Worm (Caenorhabditis elegans): ENCODE data around the gene qdpr-1.
A peak's percentile ranks its signal among the peaks of the same experiment; 100 is the strongest.

qdpr-1 gene

DNA sequence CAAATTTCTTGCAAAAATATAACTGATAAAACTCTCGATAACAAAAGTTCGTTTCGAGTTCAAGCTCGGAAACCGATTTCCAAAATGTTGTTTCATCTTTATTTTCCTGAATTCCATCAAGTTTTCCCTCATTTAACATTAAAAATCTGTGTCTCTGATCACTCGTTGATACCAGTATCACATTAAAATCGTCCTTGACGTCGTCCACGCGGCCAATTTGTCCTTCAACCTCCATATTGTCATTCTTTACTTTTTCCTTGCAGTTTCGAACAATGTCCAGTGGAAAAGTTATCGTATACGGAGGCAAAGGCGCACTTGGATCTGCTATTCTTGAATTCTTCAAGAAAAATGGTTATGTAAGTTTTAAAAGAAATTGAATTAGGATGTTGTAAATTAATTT, at the start of gene qdpr-1:
qdpr-1 (plus strand) TSS at position 264 of the 400 bp plus-strand sequence.
- TF ChIP-seq snpc-4 (tag; optimal IDR thresholded peaks at IDR 0.05), result no peak
- no peak for TF ChIP-seq nhr-77 (tag; optimal IDR thresholded peaks at IDR 0.05)
- peak in 1 of 3 experiments; percentile 37 for TF ChIP-seq elt-3 (tag; optimal IDR thresholded peaks at IDR 0.05)
- no peak for TF ChIP-seq egl-27 (tag; optimal IDR thresholded peaks at IDR 0.05)
- peak; percentile 33 for TF ChIP-seq nhr-25 (tag; optimal IDR thresholded peaks at IDR 0.05)
- TF ChIP-seq nhr-43 (tag; optimal IDR thresholded peaks at IDR 0.05; ENCODE audit: poor library complexity, severe bottlenecking), result no peak

DNA sequence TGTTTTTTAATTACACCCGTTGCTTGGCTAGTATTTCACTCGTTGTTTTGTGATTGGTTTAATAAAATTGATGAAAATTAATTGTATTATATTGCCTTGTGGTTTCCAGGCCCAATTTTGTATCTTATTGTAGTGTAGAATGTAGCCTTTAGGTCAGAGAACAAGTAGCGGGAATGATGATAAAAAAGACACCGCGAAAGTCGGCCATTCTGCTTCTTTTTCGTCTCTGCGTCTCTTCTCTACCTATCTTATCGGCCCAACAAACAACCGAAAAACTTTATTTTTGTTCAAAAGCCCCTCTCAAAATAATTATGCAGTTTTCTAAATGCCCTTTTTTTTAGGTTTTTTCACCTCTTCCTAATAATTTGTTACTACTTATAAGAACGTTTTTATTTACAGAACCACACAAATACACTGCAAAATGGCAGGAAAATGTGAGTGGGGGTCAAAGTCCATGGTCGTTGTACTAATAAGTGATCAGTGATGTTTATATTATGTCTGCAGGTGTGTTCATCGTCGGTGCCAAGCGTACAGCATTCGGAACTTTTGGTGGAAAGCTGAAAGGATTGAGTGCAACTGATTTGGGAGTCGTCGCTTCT, 49.1 kb upstream of the qdpr-1 start, which contains the start of gene acaa-2:
acaa-2 (plus strand) TSS at position 400 of the 599 bp plus-strand sequence.
- TF ChIP-seq pha-4 (tag; optimal IDR thresholded peaks at IDR 0.05), result no peak
- peak; percentile 40 for TF ChIP-seq nfya-1 (tag; optimal IDR thresholded peaks at IDR 0.05; ENCODE audit: insufficient read depth)
- TF ChIP-seq daf-12 (tag; optimal IDR thresholded peaks at IDR 0.05), result no peak
- TF ChIP-seq nhr-11 (tag; optimal IDR thresholded peaks at IDR 0.05), result no peak
- no peak for TF ChIP-seq unc-39 (tag; optimal IDR thresholded peaks at IDR 0.05)
- TF ChIP-seq mdl-1 (tag; optimal IDR thresholded peaks at IDR 0.05), result no peak
- TF ChIP-seq nhr-237 (tag; optimal IDR thresholded peaks at IDR 0.05), result no peak
- TF ChIP-seq ceh-28 (tag; optimal IDR thresholded peaks at IDR 0.05), result no peak
- no peak for TF ChIP-seq tbx-2 (tag; optimal IDR thresholded peaks at IDR 0.05)
- no peak for TF ChIP-seq sea-2 (GFP tag; optimal IDR thresholded peaks at IDR 0.05)
- peak; percentile 56 for TF ChIP-seq elt-2 (tag; optimal IDR thresholded peaks at IDR 0.05)
- TF ChIP-seq nhr-43 (tag; optimal IDR thresholded peaks at IDR 0.05; ENCODE audit: poor library complexity, severe bottlenecking), result no peak
- TF ChIP-seq ceh-82 (tag; optimal IDR thresholded peaks at IDR 0.05), result no peak
- peak; percentile 93 for TF ChIP-seq skn-1 (tag; optimal IDR thresholded peaks at IDR 0.05)
- TF ChIP-seq nhr-12 (tag; optimal IDR thresholded peaks at IDR 0.05), result no peak
- no peak for TF ChIP-seq elt-3 (tag; optimal IDR thresholded peaks at IDR 0.05)
- TF ChIP-seq fkh-2 (tag; optimal IDR thresholded peaks at IDR 0.05), result no peak
- TF ChIP-seq fkh-10 (GFP tag; optimal IDR thresholded peaks at IDR 0.05), result no peak
- no peak for TF ChIP-seq R02D3.7 (tag; optimal IDR thresholded peaks at IDR 0.05)
- TF ChIP-seq nhr-25 (tag; optimal IDR thresholded peaks at IDR 0.05), result peak; percentile 35
- no peak for TF ChIP-seq aly-2 (tag; optimal IDR thresholded peaks at IDR 0.05)
- TF ChIP-seq snpc-4 (tag; optimal IDR thresholded peaks at IDR 0.05), result no peak
- TF ChIP-seq fos-1 (tag; optimal IDR thresholded peaks at IDR 0.05), result no peak
- no peak for TF ChIP-seq lsy-12 (tag; optimal IDR thresholded peaks at IDR 0.05)
- no peak for TF ChIP-seq lin-39 (tag; optimal IDR thresholded peaks at IDR 0.05)
- TF ChIP-seq nhr-76 (tag; optimal IDR thresholded peaks at IDR 0.05), result no peak
- no peak for TF ChIP-seq pqm-1 (tag; optimal IDR thresholded peaks at IDR 0.05)
- TF ChIP-seq ztf-11 (tag; optimal IDR thresholded peaks at IDR 0.05), result no peak
- TF ChIP-seq lin-15B (tag; optimal IDR thresholded peaks at IDR 0.05), result peak; percentile 0
- no peak for TF ChIP-seq mml-1 (tag; optimal IDR thresholded peaks at IDR 0.05)
- no peak for TF ChIP-seq unc-62 (GFP tag; optimal IDR thresholded peaks at IDR 0.05)
- TF ChIP-seq ceh-16 (tag; optimal IDR thresholded peaks at IDR 0.05), result no peak
- TF ChIP-seq ztf-4 (tag; optimal IDR thresholded peaks at IDR 0.05), result no peak
- TF ChIP-seq zag-1 (tag; optimal IDR thresholded peaks at IDR 0.05), result no peak
- no peak for TF ChIP-seq ama-1 (optimal IDR thresholded peaks at IDR 0.05)
- TF ChIP-seq ceh-9 (tag; optimal IDR thresholded peaks at IDR 0.05), result no peak
- no peak for TF ChIP-seq eor-1 (tag; optimal IDR thresholded peaks at IDR 0.05)
- TF ChIP-seq hmg-11 (tag; optimal IDR thresholded peaks at IDR 0.05), result peak; percentile 34
- no peak for TF ChIP-seq nhr-67 (tag; optimal IDR thresholded peaks at IDR 0.05)
- no peak for TF ChIP-seq nhr-23 (tag; optimal IDR thresholded peaks at IDR 0.05)
- TF ChIP-seq ZK546.5 (tag; optimal IDR thresholded peaks at IDR 0.05), result no peak
- no peak for TF ChIP-seq egl-5 (tag; optimal IDR thresholded peaks at IDR 0.05)
- no peak for TF ChIP-seq nhr-77 (tag; optimal IDR thresholded peaks at IDR 0.05)
- TF ChIP-seq elt-1 (tag; optimal IDR thresholded peaks at IDR 0.05), result no peak
- no peak for TF ChIP-seq jun-1 (tag; optimal IDR thresholded peaks at IDR 0.05)
- no peak for TF ChIP-seq nhr-28 (tag; optimal IDR thresholded peaks at IDR 0.05)
- TF ChIP-seq egl-27 (tag; optimal IDR thresholded peaks at IDR 0.05), result no peak

Data from whole organism, L3 larva.